Fruit fly (Drosophila melanogaster): ENCODE results near the gene CG3808.

CG3808 gene

dm6 chr3L:18996030-18996773 lies 4.2 kb downstream of the CG3808 start (continued):
- TF ChIP-seq nmo (GFP tag; optimal IDR thresholded peaks at IDR 0.05) (peak; percentile 72), Rx (GFP tag; IDR thresholded peaks at IDR 0.05) (0 out of 2 replicates have a peak, but pooled peaks have one; percentile 4), CG4617 (GFP tag; optimal IDR thresholded peaks at IDR 0.05; ENCODE audit: borderline replicate concordance) (peak; percentile 40), chinmo (GFP tag; IDR thresholded peaks at IDR 0.05; ENCODE audit: partially characterized antibody) (peak; percentile 99), zen (tag; optimal IDR thresholded peaks at IDR 0.05) (no peak), CG17612 (GFP tag; IDR thresholded peaks at IDR 0.05) (peak; percentile 57), CG2116 (GFP tag; optimal IDR thresholded peaks at IDR 0.05) (no peak), Dp (GFP tag; optimal IDR thresholded peaks at IDR 0.05) (no peak), Oli (tag; optimal IDR thresholded peaks at IDR 0.05) (peak; percentile 79), CG11695 (GFP tag; IDR thresholded peaks at IDR 0.05) (peak; percentile 75), CoRest (tag; optimal IDR thresholded peaks at IDR 0.05) (peak; percentile 85), amos (GFP tag; IDR thresholded peaks at IDR 0.05; ENCODE audit: partially characterized antibody) (peak; percentile 36; the same call in 1 of the 2 replicates), Stat92E (GFP tag; optimal IDR thresholded peaks at IDR 0.05) (peak in 1 of 3 experiments; percentile 50), CG6175 (GFP tag; IDR thresholded peaks at IDR 0.05) (peak; percentile 67; the same call in 1 of the 3 replicates), Hsf (GFP tag; optimal IDR thresholded peaks at IDR 0.05) (peak; percentile 69), hkb (optimal IDR thresholded peaks at IDR 0.05) (no peak), hkb (GFP tag; IDR thresholded peaks at IDR 0.05) (no peak), z (GFP tag; IDR thresholded peaks at IDR 0.05) (peak; percentile 38; the same call in 1 of the 3 replicates), emc (GFP tag; optimal IDR thresholded peaks at IDR 0.05) (no peak), CG15696 (tag; optimal IDR thresholded peaks at IDR 0.05) (no peak), CG32772 (GFP tag; IDR thresholded peaks at IDR 0.05) (peak; percentile 52; the same call in 1 of the 2 replicates), Nf-YC (tag; optimal IDR thresholded peaks at IDR 0.05) (no peak), CG17186 (GFP tag; optimal IDR thresholded peaks at IDR 0.05) (no peak), danr (GFP tag; IDR thresholded peaks at IDR 0.05) (no peak; the same call in 1 of the 2 replicates), ewg (GFP tag; optimal IDR thresholded peaks at IDR 0.05) (peak; percentile 49), twi (tag; optimal IDR thresholded peaks at IDR 0.05) (no peak), onecut (GFP tag; IDR thresholded peaks at IDR 0.05) (no peak; the same call in 1 of the 2 replicates), CG1529 (GFP tag; optimal IDR thresholded peaks at IDR 0.05) (peak; percentile 8), Lpt (GFP tag; optimal IDR thresholded peaks at IDR 0.05) (no peak), nerfin-2 (GFP tag; IDR thresholded peaks at IDR 0.05; ENCODE audit: partially characterized antibody) (no peak), sna (GFP tag; IDR thresholded peaks at IDR 0.05; ENCODE audit: partially characterized antibody) (0 out of 2 replicates have a peak, but pooled peaks have one; percentile 41), Hr39 (optimal IDR thresholded peaks at IDR 0.05) (no peak), otp (GFP tag; IDR thresholded peaks at IDR 0.05) (0 out of 3 replicates have a peak, but pooled peaks have one; percentile 34), row (GFP tag; IDR thresholded peaks at IDR 0.05) (peak; percentile 85), zfh2 (GFP tag; optimal IDR thresholded peaks at IDR 0.05) (peak; percentile 88), hb (GFP tag; IDR thresholded peaks at IDR 0.05; ENCODE audit: partially characterized antibody) (no peak), hbn (GFP tag; IDR thresholded peaks at IDR 0.05; ENCODE audit: partially characterized antibody) (peak; percentile 40; the same call in 1 of the 2 replicates), CG1024 (GFP tag; IDR thresholded peaks at IDR 0.05) (0 out of 2 replicates have a peak, but pooled peaks have one; percentile 24), CG18599 (GFP tag; optimal IDR thresholded peaks at IDR 0.05) (peak; percentile 83), pita (GFP tag; optimal IDR thresholded peaks at IDR 0.05) (no peak), pum (GFP tag; optimal IDR thresholded peaks at IDR 0.05) (peak; percentile 64), CG12769 (tag; optimal IDR thresholded peaks at IDR 0.05) (peak; percentile 96), fd102C (GFP tag; optimal IDR thresholded peaks at IDR 0.05) (no peak), Rfx (GFP tag; IDR thresholded peaks at IDR 0.05) (peak; percentile 79), zfh1 (GFP tag; IDR thresholded peaks at IDR 0.05) (no peak), CG31441 (GFP tag; IDR thresholded peaks at IDR 0.05) (peak; percentile 59), CG7786 (GFP tag; optimal IDR thresholded peaks at IDR 0.05) (peak; percentile 76), CG8765 (GFP tag; IDR thresholded peaks at IDR 0.05) (no peak), CG2120 (GFP tag; optimal IDR thresholded peaks at IDR 0.05) (peak; percentile 93)
